Fruit fly (Drosophila melanogaster): ENCODE data around the gene kto.

kto gene

dm6 chr3L:19870843-19871666 is 34.6 kb downstream of the kto start, which contains the start of the genes Rab8 and Usp32 (continued):
- TF ChIP-seq fd3F (GFP tag; optimal IDR thresholded peaks at IDR 0.05) (peak; percentile 22), ATbp (GFP tag; optimal IDR thresholded peaks at IDR 0.05) (peak; percentile 20), CG2889 (GFP tag; IDR thresholded peaks at IDR 0.05) (no peak), GATAe (GFP tag; conservative IDR thresholded peaks at IDR 0.05) (no peak), fd96Cb (tag; optimal IDR thresholded peaks at IDR 0.05) (no peak), CG8089 (GFP tag; optimal IDR thresholded peaks at IDR 0.05) (no peak), CG9817 (tag; optimal IDR thresholded peaks at IDR 0.05) (peak; percentile 40), fd64A (GFP tag; optimal IDR thresholded peaks at IDR 0.05) (peak; percentile 31), MBD-R2 (GFP tag; IDR thresholded peaks at IDR 0.05) (peak; percentile 97), sc (optimal IDR thresholded peaks at IDR 0.05) (no peak), sc (GFP tag; optimal IDR thresholded peaks at IDR 0.05) (peak; percentile 18), CG9797 (GFP tag; optimal IDR thresholded peaks at IDR 0.05) (peak; percentile 48), bab2 (GFP tag; optimal IDR thresholded peaks at IDR 0.05) (peak; percentile 30), dati (GFP tag; IDR thresholded peaks at IDR 0.05) (no peak), vnd (GFP tag; IDR thresholded peaks at IDR 0.05; ENCODE audit: partially characterized antibody) (peak; percentile 82), Fer2 (tag; optimal IDR thresholded peaks at IDR 0.05) (no peak), ken (GFP tag; IDR thresholded peaks at IDR 0.05) (peak; percentile 66; the same call in 2 of the 3 replicates), dimm (GFP tag; IDR thresholded peaks at IDR 0.05) (no peak), CG14965 (GFP tag; optimal IDR thresholded peaks at IDR 0.05; ENCODE audit: borderline replicate concordance) (no peak), nau (GFP tag; optimal IDR thresholded peaks at IDR 0.05) (no peak), Lim3 (GFP tag; IDR thresholded peaks at IDR 0.05) (no peak), CG18764 (GFP tag; optimal IDR thresholded peaks at IDR 0.05) (peak; percentile 34), mam (GFP tag; optimal IDR thresholded peaks at IDR 0.05) (peak; percentile 73), E2f1 (GFP tag; IDR thresholded peaks at IDR 0.05) (no peak; the same call in 1 of the 2 replicates), Nf-YC (tag; optimal IDR thresholded peaks at IDR 0.05) (no peak), Scr (GFP tag; IDR thresholded peaks at IDR 0.05; ENCODE audit: partially characterized antibody) (peak; percentile 88), CG31388 (GFP tag; optimal IDR thresholded peaks at IDR 0.05) (no peak), CG11723 (GFP tag; optimal IDR thresholded peaks at IDR 0.05) (peak; percentile 33), Lpt (GFP tag; optimal IDR thresholded peaks at IDR 0.05) (no peak), cad (GFP tag; optimal IDR thresholded peaks at IDR 0.05) (no peak), CG6813 (GFP tag; optimal IDR thresholded peaks at IDR 0.05) (no peak), crc (GFP tag; optimal IDR thresholded peaks at IDR 0.05) (peak; percentile 39), lov (optimal IDR thresholded peaks at IDR 0.05) (no peak), lov (GFP tag; IDR thresholded peaks at IDR 0.05) (no peak), ind (GFP tag; optimal IDR thresholded peaks at IDR 0.05) (peak; percentile 60), toy (GFP tag; IDR thresholded peaks at IDR 0.05) (no peak), pb (GFP tag; optimal IDR thresholded peaks at IDR 0.05) (peak; percentile 69), pzg (GFP tag; optimal IDR thresholded peaks at IDR 0.05) (peak; percentile 92), CG17359 (tag; optimal IDR thresholded peaks at IDR 0.05) (peak; percentile 32), CG12659 (GFP tag; optimal IDR thresholded peaks at IDR 0.05) (peak; percentile 92), Hr78 (GFP tag; optimal IDR thresholded peaks at IDR 0.05) (no peak), Hsf (GFP tag; optimal IDR thresholded peaks at IDR 0.05) (peak; percentile 52), gfzf (GFP tag; optimal IDR thresholded peaks at IDR 0.05) (peak; percentile 11), CG9932 (GFP tag; IDR thresholded peaks at IDR 0.05) (peak; percentile 81), dan (GFP tag; IDR thresholded peaks at IDR 0.05) (no peak), CG33213 (GFP tag; optimal IDR thresholded peaks at IDR 0.05) (peak; percentile 72), CG1792 (GFP tag; optimal IDR thresholded peaks at IDR 0.05) (peak; percentile 29), Hr3 (GFP tag; optimal IDR thresholded peaks at IDR 0.05) (peak; percentile 68), H2.0 (GFP tag; IDR thresholded peaks at IDR 0.05) (peak; percentile 39; the same call in 1 of the 2 replicates), mirr (GFP tag; optimal IDR thresholded peaks at IDR 0.05) (peak; percentile 49)

Data from whole organism, embryonic.